Worm (Caenorhabditis elegans): ENCODE measurements around the gene K05F1.8.
A peak's percentile ranks its signal among the peaks of the same experiment; 100 is the strongest.

The K05F1.8 gene

DNA sequence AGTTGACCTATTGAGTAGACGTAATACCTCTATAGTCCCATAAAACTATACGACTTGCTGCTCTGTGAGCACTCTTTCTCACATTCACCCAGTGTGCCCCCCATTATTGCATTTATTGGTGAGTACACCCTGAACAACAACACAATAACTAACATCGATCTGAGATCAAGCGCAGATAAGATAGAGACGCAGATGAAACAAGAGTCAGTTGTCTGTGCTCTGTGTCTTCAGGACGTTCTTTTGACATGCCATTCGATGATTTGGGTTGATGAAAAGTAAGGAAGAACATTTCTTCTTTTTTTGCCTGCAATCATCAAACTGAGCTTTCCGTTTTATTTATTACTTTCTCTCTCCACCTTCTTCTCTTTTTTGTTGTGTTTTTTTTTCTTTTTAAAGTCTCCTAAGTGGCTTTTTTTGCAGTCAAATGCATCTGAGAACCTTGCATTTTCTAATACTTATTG lies 9.1 kb downstream of the K05F1.8 start, which contains the start of gene lect-2:
Gene lect-2 (plus strand): TSS at position 411 of the 461 bp plus-strand sequence.
- TF ChIP-seq skn-1 (tag; optimal IDR thresholded peaks at IDR 0.05) (no peak), dmd-6 (GFP tag; IDR thresholded peaks at IDR 0.05) (no peak), tra-1 (GFP tag; IDR thresholded peaks at IDR 0.05) (no peak), snpc-4 (tag; optimal IDR thresholded peaks at IDR 0.05) (no peak), aha-1 (tag) (peak; percentile 81), hif-1 (tag; optimal IDR thresholded peaks at IDR 0.05) (no peak), egl-43 (GFP tag; IDR thresholded peaks at IDR 0.05) (no peak), ces-1 (GFP tag; optimal IDR thresholded peaks at IDR 0.05) (no peak), daf-16 (GFP tag; optimal IDR thresholded peaks at IDR 0.05) (peak in 1 of 2 experiments; percentile 40), daf-16 (tag; optimal IDR thresholded peaks at IDR 0.05) (no peak), ceh-62 (tag; optimal IDR thresholded peaks at IDR 0.05) (no peak), vab-7 (GFP tag; IDR thresholded peaks at IDR 0.05) (no peak), nhr-11 (tag; optimal IDR thresholded peaks at IDR 0.05) (peak; percentile 59), mxl-2 (GFP tag; conservative IDR thresholded peaks at IDR 0.05) (no peak), zag-1 (tag; optimal IDR thresholded peaks at IDR 0.05) (no peak), lin-38 (GFP tag; IDR thresholded peaks at IDR 0.05) (no peak), mep-1 (tag; optimal IDR thresholded peaks at IDR 0.05) (no peak)

DNA sequence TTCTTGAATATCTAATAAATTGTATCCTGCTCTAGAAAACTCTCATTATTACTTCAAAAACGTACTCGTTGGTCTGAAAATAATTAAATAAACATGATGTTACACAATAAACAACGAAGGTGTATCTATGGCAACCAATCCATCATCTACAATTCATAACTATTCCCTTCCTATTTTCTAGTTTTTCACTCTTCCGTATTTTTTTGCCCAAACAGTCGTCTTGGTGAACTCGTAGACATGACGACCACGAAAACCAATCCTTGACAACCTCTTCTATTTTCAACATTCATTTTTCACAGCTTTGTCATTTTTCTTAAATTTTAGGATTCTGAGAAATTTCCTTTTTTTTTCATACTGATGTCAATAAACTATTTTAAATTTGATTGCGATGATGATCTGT lies 10.6 kb downstream of the K05F1.8 start, which contains the start of gene K05F1.13:
Gene K05F1.13 (plus strand): TSS at position 301 of the 400 bp plus-strand sequence.
- TF ChIP-seq php-3 (GFP tag; IDR thresholded peaks at IDR 0.05) = no peak
- TF ChIP-seq ceh-32 (tag; optimal IDR thresholded peaks at IDR 0.05; ENCODE audit: poor library complexity) = no peak
- peak; percentile 74 for TF ChIP-seq aha-1 (tag)
- TF ChIP-seq mxl-2 (GFP tag; conservative IDR thresholded peaks at IDR 0.05) = no peak
- TF ChIP-seq cey-2 (tag; optimal IDR thresholded peaks at IDR 0.05; ENCODE audit: borderline replicate concordance, insufficient read depth) = no peak

DNA sequence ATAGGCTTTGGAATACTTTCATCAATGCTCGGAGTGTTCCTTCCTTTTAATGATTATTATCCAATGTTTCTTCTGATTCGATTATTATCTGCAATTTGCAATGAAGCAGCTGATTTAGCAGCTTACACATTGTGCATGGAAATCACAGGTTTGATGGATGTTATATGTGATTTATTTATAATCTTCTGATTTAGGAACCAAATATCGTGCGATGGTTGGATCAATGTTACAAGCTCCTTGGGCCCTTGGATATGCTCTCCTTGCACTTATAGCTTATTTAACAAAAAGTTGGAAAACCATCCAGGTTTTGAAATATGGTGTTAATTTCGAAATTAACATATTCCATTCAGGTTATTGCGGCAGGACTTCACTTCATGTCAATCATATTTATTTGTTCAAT lies 13.9 kb downstream of the K05F1.8 start:
- TF ChIP-seq unc-62 (GFP tag; optimal IDR thresholded peaks at IDR 0.05 in 1 of 2) = peak in 1 of 2 experiments; percentile 92
- no peak for TF ChIP-seq unc-62 (tag; optimal IDR thresholded peaks at IDR 0.05)
- TF ChIP-seq mdl-1 (tag; optimal IDR thresholded peaks at IDR 0.05) = no peak

DNA sequence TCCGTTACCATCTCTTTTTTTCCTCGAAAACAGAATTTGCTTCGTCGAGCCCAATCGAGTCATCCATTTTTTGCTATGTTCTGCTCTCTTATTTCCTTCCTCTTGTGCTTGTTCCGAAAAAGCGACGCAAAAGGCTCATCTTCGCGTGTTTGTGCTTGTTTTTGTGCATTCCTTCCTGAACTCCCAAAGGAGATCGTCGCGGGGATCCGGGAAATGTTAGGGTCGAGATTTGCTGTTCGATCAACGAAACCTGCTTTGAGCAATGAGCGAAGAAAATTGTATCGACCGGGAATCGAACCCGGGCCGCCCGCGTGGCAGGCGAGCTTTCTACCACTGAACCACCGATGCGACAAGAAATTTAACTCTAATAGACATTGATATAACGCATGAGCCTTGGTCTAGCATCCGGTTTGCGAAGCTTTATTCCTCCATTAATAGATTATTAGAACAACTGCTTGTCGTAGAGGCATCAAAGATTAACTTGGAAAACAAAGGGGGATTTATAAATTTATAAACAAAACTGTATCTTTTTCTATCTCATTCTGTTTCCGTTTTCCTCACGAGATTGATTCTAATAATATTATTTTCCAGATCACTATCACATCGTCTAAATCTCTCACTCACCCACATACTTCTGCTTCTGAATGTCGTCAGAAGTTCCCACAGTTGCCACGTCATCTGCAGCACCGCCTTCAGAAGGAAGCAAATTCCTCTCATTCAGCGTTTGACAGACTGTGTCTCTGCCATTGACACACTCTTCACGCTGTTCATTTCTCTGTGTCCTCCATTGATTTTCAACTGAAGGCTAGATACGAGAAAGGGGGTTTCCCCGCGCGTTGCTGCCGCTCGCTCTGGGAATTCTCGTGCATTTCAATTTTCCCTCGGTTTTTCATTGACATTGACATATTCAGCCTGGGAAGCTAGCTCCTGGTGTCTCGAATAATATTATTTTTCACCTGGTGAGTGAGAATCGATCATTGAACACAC lies 17.2 kb downstream of the K05F1.8 start, which contains the start of gene K05F1.6:
Gene K05F1.6 (plus strand): TSS at position 586 of the 987 bp plus-strand sequence.
- TF ChIP-seq dpl-1 (GFP tag; optimal IDR thresholded peaks at IDR 0.05) = peak; percentile 12
- no peak for TF ChIP-seq nhr-77 (tag; optimal IDR thresholded peaks at IDR 0.05)
- no peak for TF ChIP-seq ceh-32 (tag; optimal IDR thresholded peaks at IDR 0.05; ENCODE audit: poor library complexity)
- peak; percentile 85 for TF ChIP-seq snpc-1.2 (GFP tag; IDR thresholded peaks at IDR 0.05)
- TF ChIP-seq lim-7 (GFP tag; IDR thresholded peaks at IDR 0.05) = peak; percentile 79
- TF ChIP-seq nhr-42 (GFP tag; IDR thresholded peaks at IDR 0.05) = peak; percentile 63; the same call in 1 of the 2 replicates
- TF ChIP-seq ztf-11 (tag; optimal IDR thresholded peaks at IDR 0.05) = no peak
- peak; percentile 70 for TF ChIP-seq spr-1 (tag; optimal IDR thresholded peaks at IDR 0.05)
- TF ChIP-seq mep-1 (tag; optimal IDR thresholded peaks at IDR 0.05) = peak; percentile 65
- peak; percentile 76 for TF ChIP-seq mdt-29 (GFP tag; IDR thresholded peaks at IDR 0.05)
- TF ChIP-seq nhr-11 (tag; optimal IDR thresholded peaks at IDR 0.05) = no peak
- TF ChIP-seq cey-2 (tag; optimal IDR thresholded peaks at IDR 0.05; ENCODE audit: borderline replicate concordance, insufficient read depth) = no peak
- TF ChIP-seq lin-29 (GFP tag; IDR thresholded peaks at IDR 0.05) = no peak
- peak; percentile 23 for TF ChIP-seq zfp-2 (tag; optimal IDR thresholded peaks at IDR 0.05)
- peak; percentile 79 for TF ChIP-seq duxl-1 (tag; optimal IDR thresholded peaks at IDR 0.05; ENCODE audit: poor library complexity)
- no peak for TF ChIP-seq snpc-4 (tag; optimal IDR thresholded peaks at IDR 0.05)
- TF ChIP-seq pha-4 (GFP tag; IDR thresholded peaks at IDR 0.05) = peak; percentile 85; the same call in 1 of the 2 replicates
- no peak for TF ChIP-seq pha-4 (tag; optimal IDR thresholded peaks at IDR 0.05)
- peak; percentile 83 for TF ChIP-seq nhr-102 (tag; optimal IDR thresholded peaks at IDR 0.05)
- 0 out of 2 replicates have a peak, but pooled peaks have one; percentile 37 for TF ChIP-seq zip-11 (GFP tag; IDR thresholded peaks at IDR 0.05)
- TF ChIP-seq T20F7.1 (GFP tag; optimal IDR thresholded peaks at IDR 0.05) = peak; percentile 60
- peak; percentile 62 for TF ChIP-seq hlh-30 (tag; optimal IDR thresholded peaks at IDR 0.05; ENCODE audit: insufficient read depth)
- peak; percentile 60; the same call in 1 of the 2 replicates for TF ChIP-seq dmd-9 (GFP tag; IDR thresholded peaks at IDR 0.05)
- TF ChIP-seq madf-5 (GFP tag; IDR thresholded peaks at IDR 0.05) = 0 out of 4 replicates have a peak, but pooled peaks have one; percentile 38 to 52
- TF ChIP-seq lin-39 (tag; optimal IDR thresholded peaks at IDR 0.05) = no peak

All from whole organism, L4 larva.